Worm (Caenorhabditis elegans) whole organism, L1 larva: ENCODE data around the gene col-178.

Experiments used
- Y116A8C.19 ChIP-seq: sonication (generic microtip); optimal IDR thresholded peaks from 2 replicates; lab custom pipeline; 2016; ENCODE audit warnings: missing compliant biosample characterization, missing genetic modification characterization, borderline replicate concordance
- aly-2 ChIP-seq: fragments of 150-350 bp; optimal IDR thresholded peaks from 2 replicates; lab custom pipeline; 2014; ENCODE audit warnings: missing biosample characterization, missing genetic modification characterization
- ama-1 ChIP-seq: fragments of 150-350 bp; optimal IDR thresholded peaks from 2 replicates; lab custom pipeline; 2014
- blmp-1 ChIP-seq: fragments of 150-350 bp; optimal IDR thresholded peaks from 2 replicates; lab custom pipeline; 2014; ENCODE audit warnings: missing biosample characterization, missing genetic modification characterization
- ceh-63 ChIP-seq: fragments of 200-800 bp; sonication (Bioruptor generic); optimal IDR thresholded peaks from 2 replicates; lab custom pipeline; 2018; ENCODE audit warnings: mild to moderate bottlenecking, missing genetic modification characterization, missing compliant biosample characterization
- ceh-8 ChIP-seq: fragments of 200-800 bp; sonication (Bioruptor generic); optimal IDR thresholded peaks from 2 replicates; lab custom pipeline; 2018; ENCODE audit warnings: mild to moderate bottlenecking, missing genetic modification characterization, moderate library complexity, missing compliant biosample characterization
- ceh-90 ChIP-seq: sonication (generic microtip); optimal IDR thresholded peaks from 2 replicates; lab custom pipeline; 2016; ENCODE audit warnings: missing genetic modification characterization, missing compliant biosample characterization
- ces-1 ChIP-seq: fragments of 150-350 bp; optimal IDR thresholded peaks from 2 replicates; lab custom pipeline; 2014; ENCODE audit warnings: missing biosample characterization, missing genetic modification reagents, missing genetic modification characterization
- dsc-1 ChIP-seq: sonication (generic microtip); optimal IDR thresholded peaks from 2 replicates; lab custom pipeline; 2016; ENCODE audit warnings: mild to moderate bottlenecking, missing genetic modification characterization, missing compliant biosample characterization
- efl-1 ChIP-seq, 4 experiments: fragments of 150-350 bp; optimal IDR thresholded peaks in 3 of 4; peaks in 1 of 4; 1 replicate in 1 of 4; 2 replicates in 3 of 4; lab custom pipeline; 2014; ENCODE audit warnings: missing biosample characterization in 2 of 4, missing genetic modification characterization in 2 of 4, missing genetic modification reagents in 2 of 4
- fos-1 ChIP-seq: fragments of 150-350 bp; optimal IDR thresholded peaks from 2 replicates; lab custom pipeline; 2014; ENCODE audit warnings: missing biosample characterization, missing genetic modification characterization
- hlh-4 ChIP-seq: sonication (generic microtip); optimal IDR thresholded peaks from 2 replicates; lab custom pipeline; 2016; ENCODE audit warnings: mild to moderate bottlenecking, missing genetic modification characterization, missing compliant biosample characterization
- irx-1 ChIP-seq: sonication (generic microtip); optimal IDR thresholded peaks from 2 replicates; lab custom pipeline; 2016; ENCODE audit warnings: missing genetic modification characterization, missing compliant biosample characterization
- lin-13 ChIP-seq: fragments of 150-350 bp; optimal IDR thresholded peaks from 2 replicates; lab custom pipeline; 2014; ENCODE audit warnings: missing biosample characterization, missing genetic modification reagents, missing genetic modification characterization
- lin-14 ChIP-seq: fragments of 200-800 bp; sonication (Bioruptor generic); optimal IDR thresholded peaks from 2 replicates; lab custom pipeline; 2018; ENCODE audit warnings: mild to moderate bottlenecking, missing genetic modification characterization, moderate library complexity, missing compliant biosample characterization
- lin-15B ChIP-seq: fragments of 150-350 bp; sonication (generic microtip); optimal IDR thresholded peaks from 3 replicates; lab custom pipeline; 2014; ENCODE audit warnings: missing biosample characterization, missing genetic modification characterization
- lin-39 ChIP-seq: fragments of 150-350 bp; optimal IDR thresholded peaks from 2 replicates; lab custom pipeline; 2014; ENCODE audit warnings: missing biosample characterization, missing genetic modification reagents, missing genetic modification characterization
- lsy-2 ChIP-seq, 2 experiments: fragments of 150-350 bp; optimal IDR thresholded peaks; 2 replicates each; lab custom pipeline; 2014; ENCODE audit warnings: missing biosample characterization in 2 of 2, missing genetic modification characterization in 2 of 2
- mep-1 ChIP-seq: fragments of 150-350 bp; optimal IDR thresholded peaks from 2 replicates; lab custom pipeline; 2014; ENCODE audit warnings: missing biosample characterization, missing genetic modification characterization
- nhr-19 ChIP-seq: fragments of 200-800 bp; sonication (Bioruptor generic); conservative IDR thresholded peaks from 2 replicates; pipeline ENCODE4 v1.3.6; 2022; ENCODE audit warnings: missing genetic modification characterization, missing compliant biosample characterization
- nhr-20 ChIP-seq: sonication (generic microtip); optimal IDR thresholded peaks from 2 replicates; lab custom pipeline; 2016; ENCODE audit warnings: mild to moderate bottlenecking, missing genetic modification characterization, missing compliant biosample characterization
- nhr-237 ChIP-seq: fragments of 150-350 bp; optimal IDR thresholded peaks from 2 replicates; lab custom pipeline; 2014; ENCODE audit warnings: missing biosample characterization, missing genetic modification characterization
- nhr-76 ChIP-seq: sonication (generic microtip); optimal IDR thresholded peaks from 2 replicates; lab custom pipeline; 2017; ENCODE audit warnings: missing biosample characterization, missing genetic modification characterization
- pag-3 ChIP-seq: sonication (generic microtip); optimal IDR thresholded peaks from 2 replicates; lab custom pipeline; 2017; ENCODE audit warnings: missing genetic modification characterization, mild to moderate bottlenecking, missing compliant biosample characterization, antibody characterized with exemption, borderline replicate concordance; ENCODE audit not compliant: insufficient read depth
- snpc-4 ChIP-seq: fragments of 150-350 bp; optimal IDR thresholded peaks from 2 replicates; lab custom pipeline; 2014; ENCODE audit warnings: missing biosample characterization, missing genetic modification characterization
- sox-4 ChIP-seq: sonication (generic microtip); optimal IDR thresholded peaks from 2 replicates; lab custom pipeline; 2016; ENCODE audit warnings: missing genetic modification characterization, missing compliant biosample characterization
- sptf-1 ChIP-seq: fragments of 150-350 bp; optimal IDR thresholded peaks from 2 replicates; lab custom pipeline; 2014; ENCODE audit warnings: missing biosample characterization, missing genetic modification characterization
- swsn-7 ChIP-seq: sonication (generic microtip); optimal IDR thresholded peaks from 2 replicates; lab custom pipeline; 2016; ENCODE audit warnings: missing genetic modification characterization, missing compliant biosample characterization
- unc-62 ChIP-seq: fragments of 150-350 bp; optimal IDR thresholded peaks from 2 replicates; lab custom pipeline; 2014; ENCODE audit warnings: missing biosample characterization, missing genetic modification reagents, missing genetic modification characterization
- unc-86 ChIP-seq: sonication (generic microtip); optimal IDR thresholded peaks from 2 replicates; lab custom pipeline; 2016; ENCODE audit warnings: missing genetic modification characterization, missing compliant biosample characterization
- unc-98 ChIP-seq: fragments of 200-800 bp; sonication (Bioruptor generic); IDR thresholded peaks from 2 replicates; pipeline ENCODE4 v1.3.6; 2022; ENCODE audit warnings: missing genetic modification characterization, missing compliant biosample characterization
- vab-15 ChIP-seq: sonication (generic microtip); optimal IDR thresholded peaks from 2 replicates; lab custom pipeline; 2017; ENCODE audit warnings: missing genotype, mild to moderate bottlenecking, missing genetic modification characterization, missing compliant biosample characterization
- ztf-11 ChIP-seq, 2 experiments: sonication (generic microtip); optimal IDR thresholded peaks; 2 replicates each; lab custom pipeline; 2016 to 2017; ENCODE audit warnings: missing genetic modification characterization in 2 of 2, missing biosample characterization in 1 of 2, missing compliant biosample characterization in 1 of 2

Gene col-178

ce11 chrX:11226595-11226994 is 27.3 kb downstream of the col-178 start, which contains the start of gene C34F6.12:
TSS of gene C34F6.12 (minus strand) at chrX:11226695.
- TF ChIP-seq efl-1 (optimal IDR thresholded peaks at IDR 0.05; lab: Kevin White, UChicago) = no peak
- TF ChIP-seq efl-1 (GFP tag; optimal IDR thresholded peaks at IDR 0.05 in 1 of 2; lab: Kevin White, UChicago) = peak in 1 of 2 experiments; percentile 37
- TF ChIP-seq ces-1 = no peak

ce11 chrX:11240585-11241115 is 41.4 kb downstream of the col-178 start, which contains the start of gene C34F6.10:
TSS of gene C34F6.10 (minus strand) at chrX:11240635.
- no peak for TF ChIP-seq efl-1 (optimal IDR thresholded peaks at IDR 0.05; lab: Kevin White, UChicago)
- peak in 1 of 2 experiments; percentile 67 for TF ChIP-seq efl-1 (GFP tag; optimal IDR thresholded peaks at IDR 0.05 in 1 of 2; lab: Kevin White, UChicago)
- TF ChIP-seq aly-2 (tag; lab: Kevin White, UChicago) = no peak
- no peak for TF ChIP-seq ama-1 (lab: Kevin White, UChicago)
- no peak for TF ChIP-seq ceh-90 (tag; lab: Kevin White, UChicago)
- TF ChIP-seq pag-3 (tag; lab: Kevin White, UChicago) = no peak
- TF ChIP-seq nhr-237 (tag; lab: Kevin White, UChicago) = no peak
- TF ChIP-seq unc-98 (GFP tag; lab: Robert Waterston, UW) = no peak
- TF ChIP-seq lin-13 = no peak
- TF ChIP-seq ceh-63 (GFP tag; lab: Kevin White, UChicago) = no peak
- TF ChIP-seq vab-15 (tag; lab: Kevin White, UChicago) = no peak
- peak; percentile 60 for TF ChIP-seq lin-14 (GFP tag; lab: Kevin White, UChicago)

DNA sequence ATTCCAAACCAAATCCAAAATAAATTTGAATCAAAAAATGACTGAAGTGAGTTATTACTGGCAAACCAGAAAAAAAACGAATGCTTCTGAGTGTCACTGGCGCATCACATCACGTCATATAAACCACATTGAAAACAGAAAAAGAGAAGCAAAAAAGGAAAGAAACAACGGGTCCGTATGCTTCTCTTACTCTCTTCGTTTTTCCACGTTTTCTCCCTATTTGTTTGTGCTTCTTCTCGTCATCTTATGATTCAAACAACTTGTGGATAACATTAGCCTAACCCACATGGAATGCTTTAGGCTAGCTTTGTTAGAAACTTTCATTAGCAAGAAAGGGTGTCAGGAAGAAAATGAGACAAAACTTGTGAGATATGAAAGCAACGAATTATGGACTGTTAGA is 42.2 kb downstream of the col-178 start:
- no peak for TF ChIP-seq sox-4 (tag; lab: Kevin White, UChicago)
- peak in 1 of 2 experiments; percentile 26 for TF ChIP-seq lsy-2 (tag; optimal IDR thresholded peaks at IDR 0.05; lab: Kevin White, UChicago)
- no peak for TF ChIP-seq efl-1 (optimal IDR thresholded peaks at IDR 0.05; lab: Kevin White, UChicago)
- peak in 1 of 2 experiments; percentile 10 for TF ChIP-seq efl-1 (GFP tag; optimal IDR thresholded peaks at IDR 0.05 in 1 of 2; lab: Kevin White, UChicago)
- no peak for TF ChIP-seq swsn-7
- TF ChIP-seq lin-15B = no peak
- peak; percentile 72 for TF ChIP-seq lin-14 (GFP tag; lab: Kevin White, UChicago)
- peak; percentile 20 for TF ChIP-seq ceh-63 (GFP tag; lab: Kevin White, UChicago)
- TF ChIP-seq mep-1 = no peak
- no peak for TF ChIP-seq snpc-4
- no peak for TF ChIP-seq ztf-11 (tag; optimal IDR thresholded peaks at IDR 0.05; lab: Kevin White, UChicago)
- TF ChIP-seq unc-86 = peak; percentile 12

ce11 chrX:11243604-11244003 is 44.3 kb downstream of the col-178 start:
- TF ChIP-seq lin-39 (tag; lab: Kevin White, UChicago) (no peak), fos-1 (tag; lab: Kevin White, UChicago) (no peak), lin-13 (no peak), unc-62 (GFP tag; lab: Kevin White, UChicago) (no peak), irx-1 (tag; lab: Kevin White, UChicago) (no peak), unc-98 (GFP tag; lab: Robert Waterston, UW) (no peak), hlh-4 (tag; lab: Kevin White, UChicago) (no peak), nhr-19 (GFP tag; lab: Robert Waterston, UW) (no peak), ceh-8 (GFP tag; lab: Kevin White, UChicago) (no peak), blmp-1 (no peak), sptf-1 (no peak), nhr-20 (tag; lab: Kevin White, UChicago) (no peak), nhr-76 (tag; lab: Kevin White, UChicago) (no peak), mep-1 (no peak), dsc-1 (no peak), nhr-237 (tag; lab: Kevin White, UChicago) (no peak)

DNA sequence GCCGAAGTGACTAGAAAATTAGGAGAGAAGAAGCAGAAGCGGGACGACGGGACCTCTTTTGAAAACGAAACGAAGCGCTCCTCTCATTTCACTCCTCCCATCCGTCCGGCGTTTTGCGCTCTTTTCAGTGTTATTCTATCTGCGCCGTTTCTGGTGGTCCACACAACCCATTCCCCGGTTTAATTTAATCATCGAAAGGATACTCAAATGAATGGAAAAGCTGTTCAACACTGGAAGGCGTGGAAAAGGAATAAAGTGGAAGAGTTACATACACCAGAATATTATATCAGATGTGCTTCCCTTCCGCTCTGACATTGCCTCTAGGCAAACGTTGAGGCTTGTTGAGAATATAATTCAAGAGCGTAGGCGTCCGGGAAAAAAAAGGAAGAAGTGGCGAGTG is 45.8 kb downstream of the col-178 start:
- peak; percentile 18 for TF ChIP-seq unc-86
- no peak for TF ChIP-seq Y116A8C.19 (tag; lab: Kevin White, UChicago)
- TF ChIP-seq lin-14 (GFP tag; lab: Kevin White, UChicago) = peak; percentile 33
